Fruit fly (Drosophila melanogaster): ENCODE measurements around the gene Ifrd1.

Gene Ifrd1

DNA sequence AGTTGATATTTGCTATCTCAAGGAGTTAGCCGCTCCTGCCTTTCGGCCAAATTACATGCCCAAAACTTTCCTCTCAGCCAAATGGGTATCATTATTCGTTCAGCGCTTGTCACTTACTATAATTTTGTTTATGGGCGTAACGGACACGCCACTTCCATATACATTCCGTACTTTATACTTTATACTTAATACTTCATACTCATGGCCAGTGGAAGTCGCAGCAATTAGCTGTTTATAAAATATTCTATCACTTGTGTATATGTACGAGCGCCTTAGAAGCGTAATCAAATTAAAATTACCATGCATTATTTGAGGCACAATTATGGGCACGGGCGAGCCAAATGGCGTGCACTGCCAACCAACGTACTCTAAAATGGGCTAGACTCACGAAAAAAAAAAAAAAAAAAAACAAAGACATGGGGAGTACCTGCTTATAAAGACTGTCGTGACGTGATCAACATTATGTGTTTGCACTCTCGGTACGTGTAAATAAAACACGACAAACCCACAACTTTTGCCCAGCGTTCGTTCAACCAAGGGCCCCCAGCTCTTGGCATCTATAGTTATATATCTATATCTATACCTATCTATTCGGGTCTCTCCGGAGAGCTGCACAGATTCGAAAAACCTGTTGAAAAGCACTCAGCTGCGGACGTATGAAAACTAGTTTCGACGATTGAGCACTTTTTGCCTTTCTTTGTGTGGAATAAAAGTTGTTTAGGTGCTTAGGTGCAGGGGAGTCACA lies 13.0 kb downstream of the Ifrd1 start:
- TF ChIP-seq Snoo (tag; optimal IDR thresholded peaks at IDR 0.05) (no peak), EcR (GFP tag; optimal IDR thresholded peaks at IDR 0.05) (peak; percentile 92), fd96Ca (GFP tag; IDR thresholded peaks at IDR 0.05) (peak; percentile 25; the same call in 1 of the 3 replicates), rn (GFP tag; IDR thresholded peaks at IDR 0.05) (no peak), CG32121 (GFP tag; IDR thresholded peaks at IDR 0.05) (0 out of 2 replicates have a peak, but pooled peaks have one; percentile 31)

DNA sequence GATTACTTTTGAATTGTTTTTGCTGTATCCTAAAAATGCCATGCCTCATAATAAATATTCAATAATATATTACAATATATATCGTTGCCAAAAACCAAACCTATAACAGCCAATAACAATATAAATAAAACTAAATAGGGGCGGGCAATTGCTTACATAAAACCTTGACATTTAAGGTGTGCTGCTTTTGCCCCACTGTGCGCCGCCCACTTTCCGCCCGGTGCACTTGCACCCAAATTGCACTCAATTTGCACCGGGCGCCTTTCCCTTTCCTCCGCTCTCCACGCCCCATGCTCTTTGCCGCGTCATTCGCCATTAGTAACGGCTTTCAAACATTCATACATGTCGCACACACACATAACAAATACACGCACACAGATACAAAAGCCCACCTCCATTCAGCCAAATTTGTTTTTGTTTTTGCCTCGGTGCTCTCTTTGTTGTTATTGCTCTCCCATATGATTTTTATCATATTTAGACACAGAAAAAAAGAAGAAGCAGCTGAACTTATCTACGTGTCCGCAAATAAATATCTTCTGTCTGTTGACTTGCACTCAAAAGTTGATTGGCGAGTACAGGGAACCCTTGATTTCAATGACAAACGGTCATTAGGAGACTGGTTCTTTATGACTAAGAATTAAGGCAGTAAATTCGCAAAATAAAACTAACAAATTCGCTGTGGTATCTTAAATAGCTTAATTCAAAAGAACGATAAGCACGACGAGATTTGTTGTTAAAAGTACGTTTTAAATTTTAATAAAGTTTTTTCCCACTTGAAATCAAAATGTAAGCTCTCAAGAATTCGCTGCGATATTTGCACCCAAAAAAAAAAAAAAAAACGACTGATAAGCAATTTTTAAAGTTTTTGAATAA lies 16.2 kb downstream of the Ifrd1 start:
- no peak for TF ChIP-seq CG15710 (tag; optimal IDR thresholded peaks at IDR 0.05)
- TF ChIP-seq fd96Ca (GFP tag; IDR thresholded peaks at IDR 0.05) = peak; percentile 84
- TF ChIP-seq CG8159 (tag; optimal IDR thresholded peaks at IDR 0.05) = peak; percentile 56
- TF ChIP-seq EcR (GFP tag; optimal IDR thresholded peaks at IDR 0.05) = peak; percentile 10
- TF ChIP-seq CG17806 (tag; optimal IDR thresholded peaks at IDR 0.05) = peak; percentile 48
- TF ChIP-seq Pif1A (GFP tag; optimal IDR thresholded peaks at IDR 0.05) = peak; percentile 28
- peak; percentile 84 for TF ChIP-seq Ets98B (GFP tag; IDR thresholded peaks at IDR 0.05)
- TF ChIP-seq CG9948 (tag; optimal IDR thresholded peaks at IDR 0.05) = peak; percentile 55
- TF ChIP-seq CG13204 (GFP tag; optimal IDR thresholded peaks at IDR 0.05) = no peak
- TF ChIP-seq CG4496 (GFP tag; IDR thresholded peaks at IDR 0.05) = peak; percentile 83
- TF ChIP-seq CG34367 (tag; optimal IDR thresholded peaks at IDR 0.05) = peak; percentile 32
- TF ChIP-seq D1 (tag; optimal IDR thresholded peaks at IDR 0.05) = no peak
- TF ChIP-seq CG12605 (GFP tag; IDR thresholded peaks at IDR 0.05) = peak; percentile 65
- TF ChIP-seq CG8301 (tag; optimal IDR thresholded peaks at IDR 0.05) = peak; percentile 80
- peak; percentile 41; the same call in 1 of the 2 replicates for TF ChIP-seq rn (GFP tag; IDR thresholded peaks at IDR 0.05)
- no peak for TF ChIP-seq gl (tag; optimal IDR thresholded peaks at IDR 0.05)
- peak; percentile 48 for TF ChIP-seq Pif1B (GFP tag; optimal IDR thresholded peaks at IDR 0.05)
- no peak for TF ChIP-seq CG10348 (GFP tag; IDR thresholded peaks at IDR 0.05)
- peak; percentile 84 for TF ChIP-seq CG14655 (GFP tag; optimal IDR thresholded peaks at IDR 0.05)
- peak; percentile 63 for TF ChIP-seq Snoo (tag; optimal IDR thresholded peaks at IDR 0.05)
- peak; percentile 81 for TF ChIP-seq CG32121 (GFP tag; IDR thresholded peaks at IDR 0.05)

DNA sequence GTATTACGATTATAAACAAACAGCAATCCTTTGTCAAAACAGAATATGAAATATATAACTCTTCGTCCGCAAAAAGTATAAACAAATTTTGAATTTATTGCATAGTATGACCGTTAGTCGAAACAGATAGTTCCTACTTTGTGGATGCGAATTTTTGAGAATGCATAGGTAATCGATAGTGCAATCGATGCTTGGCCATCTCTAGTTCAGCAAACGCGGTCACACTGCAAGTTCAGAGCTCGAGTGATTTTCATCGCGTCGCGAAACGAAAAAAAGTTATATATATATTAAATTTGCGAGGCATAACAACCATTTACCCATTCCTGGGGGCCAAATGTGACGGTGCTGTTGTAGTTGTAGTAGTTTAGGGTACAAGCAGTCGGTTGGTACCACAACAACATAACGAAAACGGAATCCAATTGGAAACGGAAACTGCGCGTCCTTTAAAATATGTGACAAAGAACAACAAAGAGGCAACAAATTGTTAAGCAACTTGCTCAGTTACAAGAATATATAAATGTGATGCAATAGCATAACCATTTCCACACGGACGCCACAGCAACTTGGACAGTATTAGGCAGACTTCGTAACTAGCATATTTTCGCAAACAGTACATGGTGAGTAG lies 17.2 kb downstream of the Ifrd1 start, which contains the start of gene CG2991:
TSS of gene CG2991 (plus strand) at position 205 of the 625 bp plus-strand sequence.
- TF ChIP-seq CG10348 (GFP tag; IDR thresholded peaks at IDR 0.05) (no peak), CG13204 (GFP tag; optimal IDR thresholded peaks at IDR 0.05) (no peak), CG8159 (tag; optimal IDR thresholded peaks at IDR 0.05) (peak; percentile 18), CG12605 (GFP tag; IDR thresholded peaks at IDR 0.05) (no peak), CG4496 (GFP tag; IDR thresholded peaks at IDR 0.05) (0 out of 3 replicates have a peak, but pooled peaks have one; percentile 17), rn (GFP tag; IDR thresholded peaks at IDR 0.05) (no peak), Ets98B (GFP tag; IDR thresholded peaks at IDR 0.05) (peak; percentile 11; the same call in 1 of the 2 replicates), EcR (GFP tag; optimal IDR thresholded peaks at IDR 0.05) (peak; percentile 21), CG15710 (tag; optimal IDR thresholded peaks at IDR 0.05) (no peak), fd96Ca (GFP tag; IDR thresholded peaks at IDR 0.05) (no peak), Pif1B (GFP tag; optimal IDR thresholded peaks at IDR 0.05) (peak; percentile 48), CG9948 (tag; optimal IDR thresholded peaks at IDR 0.05) (no peak), Pif1A (GFP tag; optimal IDR thresholded peaks at IDR 0.05) (peak; percentile 15), CG32121 (GFP tag; IDR thresholded peaks at IDR 0.05) (no peak), gl (tag; optimal IDR thresholded peaks at IDR 0.05) (no peak)

DNA sequence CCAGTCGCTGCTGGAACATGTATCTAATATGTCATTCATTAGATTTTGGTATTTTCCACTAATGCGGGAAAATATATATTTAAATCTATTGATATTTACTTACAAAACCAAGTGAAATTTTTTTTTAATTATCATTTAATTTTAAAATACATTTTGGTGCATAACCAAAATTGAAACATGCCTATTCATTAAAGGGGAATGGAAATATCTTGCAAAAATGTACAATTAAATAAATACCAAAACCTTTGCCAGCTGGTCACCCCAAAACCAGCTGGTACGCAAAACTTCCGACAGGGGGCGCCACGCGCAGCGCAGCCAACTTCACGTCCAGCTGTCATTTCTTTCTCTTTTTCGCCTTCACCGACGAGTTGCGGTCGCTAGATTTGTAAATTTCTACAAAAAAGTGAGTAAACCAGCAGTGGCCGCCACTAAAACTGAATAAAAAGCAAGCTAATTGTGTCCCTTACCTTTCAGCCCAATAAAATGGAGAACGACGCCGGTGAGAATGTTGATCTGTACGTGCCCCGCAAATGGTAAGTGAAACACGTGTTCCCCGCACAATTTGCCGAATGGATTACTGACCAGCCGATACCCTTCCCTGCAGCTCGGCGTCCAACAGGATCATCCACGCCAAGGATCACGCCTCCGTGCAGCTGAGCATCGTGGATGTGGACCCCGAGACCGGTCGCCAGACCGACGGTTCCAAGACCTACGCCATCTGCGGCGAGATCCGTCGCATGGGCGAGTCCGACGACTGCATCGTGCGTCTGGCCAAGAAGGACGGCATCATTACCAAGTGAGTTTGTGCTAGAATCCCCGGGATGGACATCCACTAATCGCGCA lies 18.3 kb downstream of the Ifrd1 start, which contains the start of the genes CG3104 and RpS21:
TSS of gene CG3104 (minus strand) at position 6 of the 843 bp plus-strand sequence.
TSS of gene RpS21 (plus strand) at position 298 of the 843 bp plus-strand sequence.
- TF ChIP-seq rn (GFP tag; IDR thresholded peaks at IDR 0.05) (peak; percentile 63), CG13204 (GFP tag; optimal IDR thresholded peaks at IDR 0.05) (peak; percentile 48), Pif1B (GFP tag; optimal IDR thresholded peaks at IDR 0.05) (peak; percentile 9), D1 (tag; optimal IDR thresholded peaks at IDR 0.05) (no peak), CG9948 (tag; optimal IDR thresholded peaks at IDR 0.05) (peak; percentile 24), CG32121 (GFP tag; IDR thresholded peaks at IDR 0.05) (peak; percentile 36; the same call in 1 of the 2 replicates), CG4496 (GFP tag; IDR thresholded peaks at IDR 0.05) (peak; percentile 84), Snoo (tag; optimal IDR thresholded peaks at IDR 0.05) (peak; percentile 86), CG8301 (tag; optimal IDR thresholded peaks at IDR 0.05) (peak; percentile 1), CG14655 (GFP tag; optimal IDR thresholded peaks at IDR 0.05) (peak; percentile 67), CG10348 (GFP tag; IDR thresholded peaks at IDR 0.05) (no peak), CG15710 (tag; optimal IDR thresholded peaks at IDR 0.05) (peak; percentile 53), Pif1A (GFP tag; optimal IDR thresholded peaks at IDR 0.05) (peak; percentile 54), CG8159 (tag; optimal IDR thresholded peaks at IDR 0.05) (no peak), EcR (GFP tag; optimal IDR thresholded peaks at IDR 0.05) (no peak), CG17806 (tag; optimal IDR thresholded peaks at IDR 0.05) (peak; percentile 37), Ets98B (GFP tag; IDR thresholded peaks at IDR 0.05) (peak; percentile 60; the same call in 1 of the 2 replicates), CG12605 (GFP tag; IDR thresholded peaks at IDR 0.05) (peak; percentile 53; the same call in 1 of the 2 replicates), fd96Ca (GFP tag; IDR thresholded peaks at IDR 0.05) (peak; percentile 59; the same call in 2 of the 3 replicates), gl (tag; optimal IDR thresholded peaks at IDR 0.05) (no peak), CG34367 (tag; optimal IDR thresholded peaks at IDR 0.05) (peak; percentile 57)

Measured in whole organism, pupa.